Worm (Caenorhabditis elegans) whole organism, mixed stage, embryonic: ENCODE data around the gene gcy-34.

Experiments
- lin-13 ChIP-seq: fragments of 150-350 bp; optimal IDR thresholded peaks from 2 replicates; lab custom pipeline; 2014; ENCODE audit warnings: missing biosample characterization, missing genetic modification characterization
- lsy-2 ChIP-seq: fragments of 150-350 bp; optimal IDR thresholded peaks from 2 replicates; lab custom pipeline; 2014; ENCODE audit warnings: missing biosample characterization, missing genetic modification characterization
- mep-1 ChIP-seq: fragments of 150-350 bp; optimal IDR thresholded peaks from 2 replicates; lab custom pipeline; 2017; ENCODE audit warnings: missing biosample characterization, missing genetic modification reagents, missing genetic modification characterization, inconsistent platforms
- nhr-12 ChIP-seq: fragments of 150-350 bp; optimal IDR thresholded peaks from 2 replicates; lab custom pipeline; 2014; ENCODE audit warnings: missing biosample characterization, missing genetic modification characterization
- snpc-4 ChIP-seq: fragments of 150-350 bp; optimal IDR thresholded peaks from 2 replicates; lab custom pipeline; 2014; ENCODE audit warnings: missing biosample characterization, missing genetic modification characterization

- TF ChIP-seq lsy-2 (no peak), lin-13 (tag; lab: Kevin White, UChicago) (no peak), mep-1 (tag; lab: Kevin White, UChicago) (no peak), nhr-12 (no peak), snpc-4 (tag; lab: Kevin White, UChicago) (no peak)
Measured at ce11 chrV:13369663-13370062, 16.0 kb downstream of the gcy-34 start.
